Worm (Caenorhabditis elegans) whole organism, midembryonic: ENCODE results near the gene acy-3.

Experiments
- med-1 ChIP-seq: sonication (generic microtip); optimal IDR thresholded peaks from 2 replicates; lab custom pipeline; 2017; ENCODE audit warnings: missing genetic modification characterization, mild to moderate bottlenecking, missing compliant biosample characterization, antibody characterized with exemption, missing genetic modification reagents; ENCODE audit not compliant: insufficient read depth
- ref-1 ChIP-seq: fragments of 200-800 bp; sonication (Bioruptor generic); conservative IDR thresholded peaks from 2 replicates; pipeline ENCODE4 v1.3.6; 2022; ENCODE audit warnings: missing genetic modification reagents, missing genetic modification characterization, missing compliant biosample characterization
- tab-1 ChIP-seq: fragments of 200-800 bp; sonication (Bioruptor generic); IDR thresholded peaks from 2 replicates; pipeline ENCODE4 v1.3.6; 2022; ENCODE audit warnings: missing genetic modification characterization, missing compliant biosample characterization
- ztf-29 ChIP-seq: fragments of 200-800 bp; sonication (Bioruptor generic); IDR thresholded peaks from 2 replicates; pipeline ENCODE4 v1.3.6; 2022; ENCODE audit warnings: missing genetic modification reagents, missing genetic modification characterization, missing compliant biosample characterization

- no peak for TF ChIP-seq ref-1
- TF ChIP-seq ztf-29 (GFP tag; lab: Robert Waterston, UW) = no peak
- TF ChIP-seq med-1 (GFP tag; lab: Kevin White, UChicago) = no peak
- no peak for TF ChIP-seq tab-1
Observed at ce11 chrIII:3738331-3738730, 47.9 kb downstream of the acy-3 start.
